Worm (Caenorhabditis elegans): ENCODE results near the gene tpan-1.

DNA sequence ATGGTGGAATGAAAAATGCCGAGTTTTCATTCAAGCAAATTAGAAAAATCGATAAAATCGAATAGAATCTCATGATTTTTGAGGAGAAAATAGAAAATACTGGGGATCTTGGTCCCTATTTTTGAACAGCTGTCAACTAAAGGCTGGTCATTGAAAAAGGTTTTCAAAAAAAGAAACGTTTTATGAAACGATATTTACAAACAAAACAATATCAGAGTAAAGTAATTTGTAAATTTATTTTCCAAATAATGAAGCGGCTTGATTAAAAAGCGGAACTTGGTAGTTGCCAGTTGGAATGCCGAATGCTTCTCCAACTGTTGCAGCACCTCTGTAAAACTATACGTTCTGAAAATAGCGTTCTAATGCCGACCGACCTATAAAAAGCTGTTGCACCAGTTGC lies 15.7 kb upstream of the tpan-1 start, which contains the start of gene F38A6.5:
- TF ChIP-seq tab-1 (GFP tag; IDR thresholded peaks at IDR 0.05) (no peak), ztf-29 (GFP tag; IDR thresholded peaks at IDR 0.05) (no peak), med-1 (GFP tag; optimal IDR thresholded peaks at IDR 0.05; ENCODE audit: insufficient read depth) (no peak), flt-1 (GFP tag; IDR thresholded peaks at IDR 0.05) (no peak), klf-2 (GFP tag; conservative IDR thresholded peaks at IDR 0.05) (no peak), ref-1 (GFP tag; conservative IDR thresholded peaks at IDR 0.05) (no peak), ztf-23 (GFP tag; IDR thresholded peaks at IDR 0.05) (no peak)

Measured in whole organism, midembryonic.